Fruit fly (Drosophila melanogaster): ENCODE measurements around the gene CG10405.

The CG10405 gene

DNA sequence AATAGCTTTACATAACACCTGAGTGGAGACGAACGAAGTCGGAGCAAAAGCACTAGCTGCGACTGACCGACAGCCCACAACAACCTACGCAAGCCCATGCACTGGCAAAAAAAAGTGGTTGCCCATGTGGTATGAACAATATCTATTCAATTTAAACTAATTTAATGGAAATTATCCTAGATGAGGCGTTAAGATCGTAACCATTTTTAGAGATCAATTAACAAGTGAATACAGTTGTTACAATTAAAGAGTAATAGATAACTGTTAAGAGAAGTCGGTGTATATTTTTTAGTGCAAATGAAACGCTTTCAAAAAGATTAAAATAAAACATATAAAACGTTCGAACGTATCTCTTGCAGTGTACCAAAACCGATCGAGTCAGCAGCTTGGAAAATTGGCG lies 41.9 kb downstream of the CG10405 start (continued):
- peak; percentile 59 for TF ChIP-seq CG5180 (GFP tag; optimal IDR thresholded peaks at IDR 0.05)
- no peak for TF ChIP-seq sug (tag; optimal IDR thresholded peaks at IDR 0.05)
- peak; percentile 69 for TF ChIP-seq Ssrp (tag; optimal IDR thresholded peaks at IDR 0.05)
- peak; percentile 46; the same call in 1 of the 3 replicates for TF ChIP-seq zfh1 (GFP tag; IDR thresholded peaks at IDR 0.05)
- no peak for TF ChIP-seq Spps (tag; optimal IDR thresholded peaks at IDR 0.05)
- TF ChIP-seq CG12104 (GFP tag; optimal IDR thresholded peaks at IDR 0.05): peak; percentile 11
- TF ChIP-seq ewg (GFP tag; optimal IDR thresholded peaks at IDR 0.05): peak; percentile 39
- no peak for TF ChIP-seq fd3F (GFP tag; optimal IDR thresholded peaks at IDR 0.05)
- TF ChIP-seq nmo (GFP tag; optimal IDR thresholded peaks at IDR 0.05): peak; percentile 68
- peak; percentile 64; the same call in 2 of the 3 replicates for TF ChIP-seq sr (GFP tag; IDR thresholded peaks at IDR 0.05)
- TF ChIP-seq dmrt99B (tag; optimal IDR thresholded peaks at IDR 0.05): peak; percentile 84
- peak; percentile 55; the same call in 1 of the 2 replicates for TF ChIP-seq wor (GFP tag; IDR thresholded peaks at IDR 0.05)
- TF ChIP-seq knrl (GFP tag; IDR thresholded peaks at IDR 0.05; ENCODE audit: partially characterized antibody): no peak
- TF ChIP-seq nerfin-1 (tag; optimal IDR thresholded peaks at IDR 0.05): peak; percentile 65
- TF ChIP-seq CG10366 (GFP tag; IDR thresholded peaks at IDR 0.05): 0 out of 2 replicates have a peak, but pooled peaks have one; percentile 12
- no peak for TF ChIP-seq prd (optimal IDR thresholded peaks at IDR 0.05)
- peak; percentile 38; the same call in 1 of the 3 replicates for TF ChIP-seq prd (GFP tag; IDR thresholded peaks at IDR 0.05)
- TF ChIP-seq pnt (GFP tag; optimal IDR thresholded peaks at IDR 0.05): peak; percentile 3
- 0 out of 3 replicates have a peak, but pooled peaks have one; percentile 22 for TF ChIP-seq otp (GFP tag; IDR thresholded peaks at IDR 0.05)
- TF ChIP-seq NfI (GFP tag; optimal IDR thresholded peaks at IDR 0.05): peak; percentile 26
- peak; percentile 10 to 54 for TF ChIP-seq chif (GFP tag; optimal IDR thresholded peaks at IDR 0.05)
- TF ChIP-seq Hsf (GFP tag; optimal IDR thresholded peaks at IDR 0.05): peak; percentile 33
- no peak for TF ChIP-seq sna (GFP tag; IDR thresholded peaks at IDR 0.05; ENCODE audit: partially characterized antibody)
- TF ChIP-seq esg (GFP tag; conservative IDR thresholded peaks at IDR 0.05): no peak
- TF ChIP-seq ase (GFP tag; IDR thresholded peaks at IDR 0.05): peak; percentile 71; the same call in 2 of the 3 replicates
- TF ChIP-seq ssp (GFP tag; IDR thresholded peaks at IDR 0.05): peak; percentile 14; the same call in 1 of the 2 replicates
- TF ChIP-seq Asciz (GFP tag; optimal IDR thresholded peaks at IDR 0.05): peak; percentile 71
- TF ChIP-seq CG18599 (GFP tag; optimal IDR thresholded peaks at IDR 0.05): peak; percentile 13
- TF ChIP-seq CG4424 (GFP tag; optimal IDR thresholded peaks at IDR 0.05): peak; percentile 15
- TF ChIP-seq odd (GFP tag; optimal IDR thresholded peaks at IDR 0.05): peak; percentile 39
- TF ChIP-seq CG8388 (GFP tag; optimal IDR thresholded peaks at IDR 0.05): peak; percentile 63
- peak; percentile 1 for TF ChIP-seq CG12071 (GFP tag; optimal IDR thresholded peaks at IDR 0.05)
- TF ChIP-seq CG1529 (GFP tag; optimal IDR thresholded peaks at IDR 0.05): peak; percentile 55
- TF ChIP-seq CG10267 (tag; optimal IDR thresholded peaks at IDR 0.05): peak; percentile 47
- TF ChIP-seq CG7357 (GFP tag; IDR thresholded peaks at IDR 0.05): 0 out of 3 replicates have a peak, but pooled peaks have one; percentile 34
- TF ChIP-seq ERR (GFP tag; optimal IDR thresholded peaks at IDR 0.05): no peak
- peak; percentile 58 for TF ChIP-seq CG8924 (tag; optimal IDR thresholded peaks at IDR 0.05)
- peak; percentile 67 to 74 for TF ChIP-seq bsh (GFP tag; optimal IDR thresholded peaks at IDR 0.05)
- TF ChIP-seq CG2875 (GFP tag; optimal IDR thresholded peaks at IDR 0.05): peak; percentile 62
- peak; percentile 33 for TF ChIP-seq kah (GFP tag; optimal IDR thresholded peaks at IDR 0.05)
- peak; percentile 35 for TF ChIP-seq CG6254 (GFP tag; optimal IDR thresholded peaks at IDR 0.05)
- no peak for TF ChIP-seq Aef1 (GFP tag; IDR thresholded peaks at IDR 0.05)
- TF ChIP-seq bcd (GFP tag; optimal IDR thresholded peaks at IDR 0.05): peak; percentile 11
- peak; percentile 39; the same call in 1 of the 2 replicates for TF ChIP-seq E2f2 (GFP tag; IDR thresholded peaks at IDR 0.05)
- peak; percentile 50 for TF ChIP-seq CG11723 (GFP tag; optimal IDR thresholded peaks at IDR 0.05)
- no peak for TF ChIP-seq CG1603 (tag; optimal IDR thresholded peaks at IDR 0.05)
- TF ChIP-seq jumu (GFP tag; optimal IDR thresholded peaks at IDR 0.05): no peak
- TF ChIP-seq CG43689 (GFP tag; IDR thresholded peaks at IDR 0.05): no peak
- TF ChIP-seq CG17385 (GFP tag; optimal IDR thresholded peaks at IDR 0.05): peak; percentile 58
- no peak for TF ChIP-seq CG13296 (GFP tag; optimal IDR thresholded peaks at IDR 0.05)
